Fruit fly (Drosophila melanogaster): Measurements from ENCODE around the gene mtg.

mtg gene

dm6 chr3R:8264302-8265080 lies 14.2 kb downstream of the mtg start, which contains the start of the genes RPA1 and Mcm2 (continued):
- peak; percentile 44; the same call in 1 of the 2 replicates for TF ChIP-seq stc (GFP tag; IDR thresholded peaks at IDR 0.05)

- peak; percentile 77 for TF ChIP-seq MESR4 (GFP tag; optimal IDR thresholded peaks at IDR 0.05)
- TF ChIP-seq bcd (GFP tag; optimal IDR thresholded peaks at IDR 0.05) = no peak
- no peak for TF ChIP-seq D19A (tag; optimal IDR thresholded peaks at IDR 0.05)
- TF ChIP-seq CG2129 (GFP tag; IDR thresholded peaks at IDR 0.05; ENCODE audit: partially characterized antibody) = peak; percentile 47
- no peak for TF ChIP-seq CG15011 (GFP tag; optimal IDR thresholded peaks at IDR 0.05)
- TF ChIP-seq fru (optimal IDR thresholded peaks at IDR 0.05) = no peak
- TF ChIP-seq CG11247 (GFP tag; IDR thresholded peaks at IDR 0.05) = no peak
- no peak for TF ChIP-seq cg (GFP tag; optimal IDR thresholded peaks at IDR 0.05)
- TF ChIP-seq zen2 (GFP tag; IDR thresholded peaks at IDR 0.05; ENCODE audit: partially characterized antibody) = peak; percentile 68; the same call in 2 of the 3 replicates
- peak; percentile 31; the same call in 1 of the 2 replicates for TF ChIP-seq tna (GFP tag; IDR thresholded peaks at IDR 0.05; ENCODE audit: partially characterized antibody)
- TF ChIP-seq cwo (GFP tag; optimal IDR thresholded peaks at IDR 0.05) = no peak
- no peak for TF ChIP-seq Kr (GFP tag; optimal IDR thresholded peaks at IDR 0.05)
- peak; percentile 100 for TF ChIP-seq Dp (GFP tag; optimal IDR thresholded peaks at IDR 0.05)
- TF ChIP-seq CG8359 (GFP tag; optimal IDR thresholded peaks at IDR 0.05; ENCODE audit: borderline replicate concordance) = no peak
- no peak for TF ChIP-seq CG12219 (GFP tag; optimal IDR thresholded peaks at IDR 0.05)
- TF ChIP-seq Bgb (GFP tag; IDR thresholded peaks at IDR 0.05; ENCODE audit: partially characterized antibody) = peak; percentile 73
- no peak for TF ChIP-seq ems (GFP tag; optimal IDR thresholded peaks at IDR 0.05)
- TF ChIP-seq CG18599 (GFP tag; optimal IDR thresholded peaks at IDR 0.05) = no peak
- TF ChIP-seq CG34224 (GFP tag; IDR thresholded peaks at IDR 0.05; ENCODE audit: partially characterized antibody) = peak; percentile 80
- no peak for TF ChIP-seq CG4328 (GFP tag; optimal IDR thresholded peaks at IDR 0.05)
- TF ChIP-seq MBD-R2 (GFP tag; IDR thresholded peaks at IDR 0.05) = peak; percentile 88
- no peak for TF ChIP-seq Ets65A (GFP tag)
- no peak for TF ChIP-seq CG1832 (GFP tag; optimal IDR thresholded peaks at IDR 0.05)
- TF ChIP-seq CG14710 (tag; optimal IDR thresholded peaks at IDR 0.05) = peak; percentile 58
- no peak for TF ChIP-seq CG15269 (tag; optimal IDR thresholded peaks at IDR 0.05)
- TF ChIP-seq CG4282 (GFP tag; optimal IDR thresholded peaks at IDR 0.05) = no peak
- TF ChIP-seq inv (GFP tag; IDR thresholded peaks at IDR 0.05; ENCODE audit: partially characterized antibody) = peak; percentile 43; the same call in 1 of the 2 replicates
- TF ChIP-seq kni (GFP tag; optimal IDR thresholded peaks at IDR 0.05) = no peak
- peak in 1 of 3 experiments; percentile 45 for TF ChIP-seq Stat92E (GFP tag; optimal IDR thresholded peaks at IDR 0.05)
- TF ChIP-seq lilli (GFP tag; optimal IDR thresholded peaks at IDR 0.05) = no peak
- TF ChIP-seq Sin3A (optimal IDR thresholded peaks at IDR 0.05) = peak; percentile 56
- peak; percentile 59 for TF ChIP-seq YL-1 (GFP tag; optimal IDR thresholded peaks at IDR 0.05)
- TF ChIP-seq Sox100B (GFP tag; optimal IDR thresholded peaks at IDR 0.05) = no peak
- peak; percentile 70 for TF ChIP-seq Dll (GFP tag; IDR thresholded peaks at IDR 0.05; ENCODE audit: partially characterized antibody)
- peak; percentile 42 for TF ChIP-seq Lhr (GFP tag; optimal IDR thresholded peaks at IDR 0.05)
- 0 out of 3 replicates have a peak, but pooled peaks have one; percentile 37 for TF ChIP-seq mld (GFP tag; IDR thresholded peaks at IDR 0.05; ENCODE audit: partially characterized antibody)
- TF ChIP-seq h (optimal IDR thresholded peaks at IDR 0.05) = no peak
- no peak for TF ChIP-seq Mrtf (GFP tag; IDR thresholded peaks at IDR 0.05)
- TF ChIP-seq knrl (GFP tag; IDR thresholded peaks at IDR 0.05; ENCODE audit: partially characterized antibody) = 0 out of 3 replicates have a peak, but pooled peaks have one; percentile 44
- TF ChIP-seq CG10543 (GFP tag; optimal IDR thresholded peaks at IDR 0.05) = no peak
- TF ChIP-seq Max (GFP tag; optimal IDR thresholded peaks at IDR 0.05) = peak; percentile 88
- peak in 1 of 2 experiments; percentile 32 for TF ChIP-seq tll (GFP tag; optimal IDR thresholded peaks at IDR 0.05)
- TF ChIP-seq CG1603 (tag; optimal IDR thresholded peaks at IDR 0.05) = peak; percentile 87
- TF ChIP-seq Ets97D (GFP tag; optimal IDR thresholded peaks at IDR 0.05) = peak; percentile 79
These were observed 19.4 kb downstream of the mtg start, which contains the start of gene CG9630 for dm6 chr3R:8269740-8270139. CG9630 (minus strand) TSS chr3R:8269896.

All from whole organism, embryonic.